Fruit fly (Drosophila melanogaster): ENCODE results near the gene srw.
A peak's percentile ranks its signal among the peaks of the same experiment; 100 is the strongest.

Gene srw

DNA sequence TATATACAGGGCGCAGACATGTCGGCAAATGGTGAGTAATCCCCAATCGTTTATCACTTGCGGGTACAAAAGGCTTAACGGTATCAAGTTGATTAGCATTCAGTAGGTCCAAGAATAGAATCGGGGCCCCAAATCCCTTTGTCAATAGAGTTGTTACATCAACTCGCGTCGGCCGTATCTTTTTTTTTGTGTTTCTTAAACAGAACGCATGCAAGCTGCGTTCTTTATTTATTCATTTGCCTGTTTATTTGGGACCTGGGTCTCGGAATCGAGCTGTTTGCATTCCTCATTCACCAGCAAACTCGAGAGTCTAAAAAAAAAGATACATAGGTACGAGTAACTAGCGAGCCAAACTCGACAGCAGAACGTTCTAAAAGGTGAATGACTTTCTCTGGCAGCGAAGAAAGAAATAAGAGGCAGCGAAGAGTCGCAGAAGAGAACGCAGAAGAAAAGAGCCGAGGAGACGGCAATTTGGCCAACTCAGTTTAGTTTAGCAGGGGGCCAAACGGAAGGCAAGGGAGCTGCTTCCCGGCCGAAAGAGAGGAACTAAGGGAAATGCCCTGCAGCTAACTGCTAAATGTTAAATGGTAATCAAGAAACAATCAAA lies 11.0 kb downstream of the srw start (continued):
- no peak for TF ChIP-seq CG2889 (GFP tag; IDR thresholded peaks at IDR 0.05)
- no peak for TF ChIP-seq stwl (tag; optimal IDR thresholded peaks at IDR 0.05)
- TF ChIP-seq bcd (GFP tag; optimal IDR thresholded peaks at IDR 0.05), result no peak
- TF ChIP-seq D19B (GFP tag; optimal IDR thresholded peaks at IDR 0.05), result no peak
- TF ChIP-seq dm (GFP tag; optimal IDR thresholded peaks at IDR 0.05), result no peak
- no peak for TF ChIP-seq dmrt99B (tag; optimal IDR thresholded peaks at IDR 0.05)
- no peak for TF ChIP-seq Nf-YC (tag; optimal IDR thresholded peaks at IDR 0.05)
- TF ChIP-seq CG10979 (tag; optimal IDR thresholded peaks at IDR 0.05), result peak; percentile 38
- TF ChIP-seq caup (GFP tag; optimal IDR thresholded peaks at IDR 0.05; ENCODE audit: severe bottlenecking), result no peak
- peak; percentile 92 for TF ChIP-seq kni (GFP tag; optimal IDR thresholded peaks at IDR 0.05)
- no peak for TF ChIP-seq Vsx1 (GFP tag; optimal IDR thresholded peaks at IDR 0.05)
- TF ChIP-seq grn (GFP tag; optimal IDR thresholded peaks at IDR 0.05), result no peak
- TF ChIP-seq CG12104 (GFP tag; optimal IDR thresholded peaks at IDR 0.05), result peak; percentile 0
- TF ChIP-seq luna (GFP tag; optimal IDR thresholded peaks at IDR 0.05), result no peak
- no peak for TF ChIP-seq CHES-1-like (GFP tag; optimal IDR thresholded peaks at IDR 0.05)
- no peak for TF ChIP-seq tna (GFP tag; IDR thresholded peaks at IDR 0.05; ENCODE audit: partially characterized antibody)
- TF ChIP-seq CG15479 (GFP tag; optimal IDR thresholded peaks at IDR 0.05), result no peak
- TF ChIP-seq Sox100B (GFP tag; optimal IDR thresholded peaks at IDR 0.05), result no peak
- no peak for TF ChIP-seq Fer2 (tag; optimal IDR thresholded peaks at IDR 0.05)
- TF ChIP-seq gsb-n (tag; optimal IDR thresholded peaks at IDR 0.05), result no peak
- no peak for TF ChIP-seq nerfin-2 (GFP tag; IDR thresholded peaks at IDR 0.05; ENCODE audit: partially characterized antibody)
- no peak for TF ChIP-seq Ets65A (GFP tag)
- no peak for TF ChIP-seq CG12942 (GFP tag; optimal IDR thresholded peaks at IDR 0.05)
- no peak for TF ChIP-seq B-H2 (GFP tag; optimal IDR thresholded peaks at IDR 0.05)
- TF ChIP-seq CG7786 (GFP tag; optimal IDR thresholded peaks at IDR 0.05), result no peak
- no peak for TF ChIP-seq amos (GFP tag; IDR thresholded peaks at IDR 0.05; ENCODE audit: partially characterized antibody)
- no peak for TF ChIP-seq corto (GFP tag; optimal IDR thresholded peaks at IDR 0.05)
- no peak for TF ChIP-seq gce (GFP tag; IDR thresholded peaks at IDR 0.05)
- TF ChIP-seq CG9727 (GFP tag; optimal IDR thresholded peaks at IDR 0.05), result peak; percentile 59
- no peak for TF ChIP-seq trem (tag; optimal IDR thresholded peaks at IDR 0.05)
- no peak for TF ChIP-seq Dref (GFP tag; IDR thresholded peaks at IDR 0.05)
- TF ChIP-seq danr (GFP tag; IDR thresholded peaks at IDR 0.05), result no peak
- TF ChIP-seq Hmx (GFP tag; optimal IDR thresholded peaks at IDR 0.05), result no peak
- peak; percentile 50 for TF ChIP-seq CG14710 (tag; optimal IDR thresholded peaks at IDR 0.05)
- TF ChIP-seq Rx (GFP tag; IDR thresholded peaks at IDR 0.05), result no peak
- TF ChIP-seq Med (GFP tag), result peak; percentile 64
- TF ChIP-seq Blimp-1 (GFP tag; optimal IDR thresholded peaks at IDR 0.05), result peak; percentile 64
- no peak for TF ChIP-seq Eip74EF (GFP tag; optimal IDR thresholded peaks at IDR 0.05)
- no peak for TF ChIP-seq Lpt (GFP tag; optimal IDR thresholded peaks at IDR 0.05)
- no peak for TF ChIP-seq row (GFP tag; IDR thresholded peaks at IDR 0.05)
- no peak for TF ChIP-seq CG9797 (GFP tag; optimal IDR thresholded peaks at IDR 0.05)
- TF ChIP-seq zen2 (GFP tag; IDR thresholded peaks at IDR 0.05; ENCODE audit: partially characterized antibody), result no peak
- TF ChIP-seq CG12299 (tag; optimal IDR thresholded peaks at IDR 0.05), result no peak
- peak; percentile 49; the same call in 1 of the 2 replicates for TF ChIP-seq vvl (GFP tag; IDR thresholded peaks at IDR 0.05)
- TF ChIP-seq shn (GFP tag; optimal IDR thresholded peaks at IDR 0.05), result no peak
- TF ChIP-seq Dad (GFP tag; optimal IDR thresholded peaks at IDR 0.05), result no peak
- TF ChIP-seq CG7963 (GFP tag; IDR thresholded peaks at IDR 0.05; ENCODE audit: partially characterized antibody), result no peak
- no peak for TF ChIP-seq Hsf (GFP tag; optimal IDR thresholded peaks at IDR 0.05)
- no peak for TF ChIP-seq Camta (GFP tag; optimal IDR thresholded peaks at IDR 0.05)
- TF ChIP-seq CG5180 (GFP tag; optimal IDR thresholded peaks at IDR 0.05), result no peak
